Worm (Caenorhabditis elegans): ENCODE results near the gene prk-1.

prk-1 gene

DNA sequence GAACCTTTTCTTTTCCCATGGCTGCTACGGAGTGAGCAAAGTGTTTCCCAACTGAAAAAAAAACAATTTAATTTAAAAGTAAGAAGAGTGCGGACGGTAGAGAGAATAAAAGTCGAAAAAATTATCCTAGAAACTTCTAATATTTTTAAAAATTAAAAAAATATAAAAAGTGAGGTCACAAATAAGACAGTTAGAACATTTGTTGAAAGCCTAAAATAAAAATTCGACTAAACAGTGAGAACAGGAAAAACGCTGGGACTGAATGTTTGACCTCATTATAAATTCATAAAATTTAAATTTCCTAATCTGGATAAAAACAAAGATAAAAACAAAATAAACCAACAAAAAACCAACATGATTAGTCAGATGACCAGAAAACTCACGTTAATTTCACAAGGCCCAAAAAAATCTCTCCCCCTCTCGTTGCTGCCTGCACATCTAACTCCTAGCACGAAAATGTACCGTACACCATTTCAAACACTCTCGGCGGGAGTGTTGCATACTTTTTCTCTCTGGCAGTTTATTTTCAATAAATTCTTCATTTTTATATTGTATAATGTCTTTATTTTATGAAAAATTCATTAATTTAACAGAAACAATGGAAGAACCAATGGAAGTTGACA, 18.2 kb upstream of the prk-1 start, which contains the start of the genes eef-1A.1 and rfc-4 (continued):
- TF ChIP-seq ZK546.5 (tag; optimal IDR thresholded peaks at IDR 0.05) (peak; percentile 98), alr-1 (tag; optimal IDR thresholded peaks at IDR 0.05) (no peak), nhr-11 (tag; optimal IDR thresholded peaks at IDR 0.05) (no peak), nhr-21 (tag; optimal IDR thresholded peaks at IDR 0.05) (peak; percentile 95)

DNA sequence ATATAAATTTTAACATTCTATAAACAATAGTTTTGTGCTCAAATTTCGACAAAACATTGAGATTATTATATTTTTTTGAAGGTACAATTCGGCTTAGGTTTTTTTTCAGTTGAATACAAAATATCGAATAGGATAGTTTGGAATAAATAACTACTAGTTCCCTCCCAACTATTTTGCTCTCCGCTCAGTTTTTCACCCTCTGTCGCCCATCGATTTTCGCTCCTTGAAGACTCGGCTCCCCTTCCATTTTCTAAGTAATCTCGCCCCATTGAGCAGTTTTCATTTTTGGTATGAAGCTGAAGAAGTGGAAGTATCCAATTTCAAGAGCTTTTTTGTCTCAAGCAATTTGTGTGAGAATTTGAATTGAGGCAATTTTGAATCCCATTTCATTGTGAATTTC, 16.3 kb upstream of the prk-1 start, which contains the start of gene F31E3.2:
Gene F31E3.2, plus strand, starts transcription at position 301 of the 400 bp plus-strand sequence.
- TF ChIP-seq C34F6.9 (tag; optimal IDR thresholded peaks at IDR 0.05) (peak; percentile 40), crh-2 (tag; optimal IDR thresholded peaks at IDR 0.05) (no peak), snpc-4 (tag; optimal IDR thresholded peaks at IDR 0.05) (no peak), nhr-10 (tag; optimal IDR thresholded peaks at IDR 0.05) (no peak), egl-27 (tag; optimal IDR thresholded peaks at IDR 0.05) (no peak), fos-1 (tag; optimal IDR thresholded peaks at IDR 0.05) (no peak), lin-11 (tag; optimal IDR thresholded peaks at IDR 0.05) (no peak), nhr-129 (tag; optimal IDR thresholded peaks at IDR 0.05) (no peak), mdl-1 (tag; optimal IDR thresholded peaks at IDR 0.05) (no peak), nhr-11 (tag; optimal IDR thresholded peaks at IDR 0.05) (no peak), R02D3.7 (tag; optimal IDR thresholded peaks at IDR 0.05) (no peak), skn-1 (tag; optimal IDR thresholded peaks at IDR 0.05) (no peak), ceh-82 (tag; optimal IDR thresholded peaks at IDR 0.05) (no peak), lsy-2 (tag; optimal IDR thresholded peaks at IDR 0.05) (peak in 1 of 2 experiments; percentile 27), dmd-4 (tag; optimal IDR thresholded peaks at IDR 0.05) (no peak), sma-9 (GFP tag; optimal IDR thresholded peaks at IDR 0.05) (no peak), sma-9 (tag; optimal IDR thresholded peaks at IDR 0.05) (no peak), nhr-25 (tag; optimal IDR thresholded peaks at IDR 0.05) (no peak), F13H6.1 (tag; optimal IDR thresholded peaks at IDR 0.05) (no peak), nhr-237 (tag; optimal IDR thresholded peaks at IDR 0.05) (no peak), elt-1 (tag; optimal IDR thresholded peaks at IDR 0.05) (no peak), unc-55 (GFP tag; optimal IDR thresholded peaks at IDR 0.05) (peak; percentile 40), unc-39 (tag; optimal IDR thresholded peaks at IDR 0.05) (no peak)

DNA sequence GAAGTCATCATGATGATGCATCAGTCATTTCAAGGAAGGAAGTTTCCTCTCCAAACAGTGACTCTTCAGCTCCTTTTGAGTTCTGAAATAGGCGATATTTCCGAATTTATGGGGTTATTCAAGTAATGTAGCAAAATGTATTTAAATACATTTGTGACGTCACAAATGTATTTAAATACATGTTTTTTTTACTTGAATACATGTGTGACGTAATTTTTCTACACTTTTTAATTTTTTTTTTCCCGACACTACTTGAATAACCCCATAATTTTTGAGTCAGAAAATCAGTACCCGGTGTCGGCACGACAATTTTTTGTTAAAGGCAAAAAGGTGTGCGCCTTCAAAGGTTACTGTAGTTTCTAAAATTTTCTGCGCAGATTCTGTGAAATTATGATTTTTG, 15.0 kb upstream of the prk-1 start:
- no peak for TF ChIP-seq nhr-10 (tag; optimal IDR thresholded peaks at IDR 0.05)
- no peak for TF ChIP-seq nhr-23 (tag; optimal IDR thresholded peaks at IDR 0.05)
- TF ChIP-seq F13H6.1 (tag; optimal IDR thresholded peaks at IDR 0.05): no peak
- no peak for TF ChIP-seq ceh-16 (tag; optimal IDR thresholded peaks at IDR 0.05)
- no peak for TF ChIP-seq sma-3 (GFP tag; optimal IDR thresholded peaks at IDR 0.05)

DNA sequence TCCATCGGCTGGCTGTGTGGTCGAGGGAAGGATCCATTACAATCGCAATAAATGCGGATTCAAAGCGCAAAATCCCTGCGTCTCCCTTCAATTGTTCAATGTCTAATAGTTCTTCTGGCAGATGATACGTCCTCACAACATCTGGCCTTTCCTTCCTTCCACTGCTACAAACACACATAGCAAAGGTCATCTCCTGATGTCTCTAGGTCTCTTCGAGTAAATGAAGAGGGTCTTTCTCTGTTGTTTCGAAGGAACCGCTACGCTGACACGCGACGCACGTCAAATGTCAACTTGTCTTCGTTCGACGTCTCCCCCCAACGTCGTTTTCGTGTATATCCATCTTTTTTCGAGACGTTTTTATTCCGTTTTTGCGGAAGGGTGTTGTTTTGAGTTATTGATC, 11.1 kb upstream of the prk-1 start:
- TF ChIP-seq sma-3 (GFP tag; optimal IDR thresholded peaks at IDR 0.05): peak; percentile 57
- TF ChIP-seq sma-9 (GFP tag; optimal IDR thresholded peaks at IDR 0.05): peak; percentile 61
- TF ChIP-seq sma-9 (tag; optimal IDR thresholded peaks at IDR 0.05): no peak
- TF ChIP-seq nhr-12 (tag; optimal IDR thresholded peaks at IDR 0.05): no peak
- TF ChIP-seq ztf-4 (tag; optimal IDR thresholded peaks at IDR 0.05): peak; percentile 27
- peak in 1 of 2 experiments; percentile 5 for TF ChIP-seq mdl-1 (tag; optimal IDR thresholded peaks at IDR 0.05)
- TF ChIP-seq blmp-1 (tag; optimal IDR thresholded peaks at IDR 0.05; ENCODE audit: insufficient read depth): peak; percentile 64
- peak; percentile 71 for TF ChIP-seq F13H6.1 (tag; optimal IDR thresholded peaks at IDR 0.05)
- TF ChIP-seq nhr-25 (tag; optimal IDR thresholded peaks at IDR 0.05): peak; percentile 86
- TF ChIP-seq C34F6.9 (tag; optimal IDR thresholded peaks at IDR 0.05): peak; percentile 94
- TF ChIP-seq egl-27 (tag; optimal IDR thresholded peaks at IDR 0.05): peak; percentile 50
- TF ChIP-seq lsy-2 (tag; optimal IDR thresholded peaks at IDR 0.05): peak; percentile 52 to 89
- peak; percentile 64 for TF ChIP-seq fos-1 (tag; optimal IDR thresholded peaks at IDR 0.05)
- TF ChIP-seq sem-4 (tag; optimal IDR thresholded peaks at IDR 0.05): peak; percentile 69
- TF ChIP-seq lin-13 (GFP tag; optimal IDR thresholded peaks at IDR 0.05): peak; percentile 29
- no peak for TF ChIP-seq ceh-82 (tag; optimal IDR thresholded peaks at IDR 0.05)
- TF ChIP-seq crh-2 (tag; optimal IDR thresholded peaks at IDR 0.05): peak; percentile 71
- TF ChIP-seq unc-39 (tag; optimal IDR thresholded peaks at IDR 0.05): no peak
- TF ChIP-seq nhr-77 (tag; optimal IDR thresholded peaks at IDR 0.05): no peak
- peak; percentile 22 for TF ChIP-seq unc-55 (GFP tag; optimal IDR thresholded peaks at IDR 0.05)
- TF ChIP-seq mab-5 (tag; optimal IDR thresholded peaks at IDR 0.05): peak; percentile 75
- peak; percentile 80 for TF ChIP-seq nhr-21 (tag; optimal IDR thresholded peaks at IDR 0.05)
- TF ChIP-seq unc-62 (GFP tag; optimal IDR thresholded peaks at IDR 0.05): peak; percentile 90
- no peak for TF ChIP-seq ztf-11 (tag; optimal IDR thresholded peaks at IDR 0.05)
- no peak for TF ChIP-seq nhr-237 (tag; optimal IDR thresholded peaks at IDR 0.05)
- TF ChIP-seq lin-39 (tag; optimal IDR thresholded peaks at IDR 0.05): peak; percentile 59
- TF ChIP-seq nhr-129 (tag; optimal IDR thresholded peaks at IDR 0.05): peak; percentile 88
- TF ChIP-seq ztf-1 (GFP tag; conservative IDR thresholded peaks at IDR 0.05): no peak
- no peak for TF ChIP-seq R02D3.7 (tag; optimal IDR thresholded peaks at IDR 0.05)
- TF ChIP-seq lin-11 (tag; optimal IDR thresholded peaks at IDR 0.05): peak; percentile 15
- peak; percentile 27 for TF ChIP-seq zag-1 (tag; optimal IDR thresholded peaks at IDR 0.05)
- peak; percentile 67 for TF ChIP-seq nhr-6 (tag; optimal IDR thresholded peaks at IDR 0.05)
- TF ChIP-seq ama-1 (optimal IDR thresholded peaks at IDR 0.05): peak; percentile 23
